Worm (Caenorhabditis elegans) whole organism, L4/young adult: ENCODE measurements around the gene B0393.4.

Experiments used
- W03F9.2 ChIP-seq: fragments of 150-350 bp; optimal IDR thresholded peaks from 2 replicates; lab custom pipeline; 2014; ENCODE audit warnings: missing biosample characterization, missing genetic modification characterization
- dao-5 ChIP-seq: sonication (generic microtip); optimal IDR thresholded peaks from 2 replicates; lab custom pipeline; 2016; ENCODE audit warnings: missing genotype, missing genetic modification characterization, moderate library complexity, missing compliant biosample characterization
- him-1 ChIP-seq: sonication (generic microtip); optimal IDR thresholded peaks from 2 replicates; lab custom pipeline; 2016; ENCODE audit warnings: missing genotype, missing genetic modification reagents, missing genetic modification characterization, missing compliant biosample characterization

- TF ChIP-seq dao-5 (tag; lab: Kevin White, UChicago) (no peak), him-1 (tag; lab: Kevin White, UChicago) (no peak), W03F9.2 (tag; lab: Kevin White, UChicago) (no peak)
These were observed 42.7 kb downstream of the B0393.4 start, which contains the start of gene emb-5 for ce11 chrIII:4720620-4721227.
